Worm (Caenorhabditis elegans) whole organism, L1 larva: ENCODE data around the gene metl-13.
A peak's percentile ranks its signal among the peaks of the same experiment; 100 is the strongest.

Experiments
- C34B4.2 ChIP-seq: sonication (generic microtip); optimal IDR thresholded peaks from 2 replicates; lab custom pipeline; 2017; ENCODE audit warnings: mild to moderate bottlenecking, missing genetic modification characterization, missing compliant biosample characterization
- Y116A8C.19 ChIP-seq: sonication (generic microtip); optimal IDR thresholded peaks from 2 replicates; lab custom pipeline; 2016; ENCODE audit warnings: missing compliant biosample characterization, missing genetic modification characterization, borderline replicate concordance
- efl-3 ChIP-seq: fragments of 200-800 bp; sonication (Bioruptor generic); optimal IDR thresholded peaks from 2 replicates; lab custom pipeline; 2018; ENCODE audit warnings: mild to moderate bottlenecking, missing genetic modification characterization, missing compliant biosample characterization
- egl-27 ChIP-seq, 2 experiments: fragments of 150-350 bp in 1 of 2; sonication (generic microtip); optimal IDR thresholded peaks; 3 replicates each; lab custom pipeline; 2017 to 2018; ENCODE audit warnings: missing biosample characterization in 2 of 2, missing genetic modification characterization in 2 of 2, missing genetic modification reagents in 2 of 2
- elt-2 ChIP-seq: sonication (generic microtip); optimal IDR thresholded peaks from 2 replicates; lab custom pipeline; 2016; ENCODE audit warnings: missing genetic modification characterization, mild to moderate bottlenecking, inconsistent platforms, missing compliant biosample characterization, missing genetic modification reagents
- fkh-8 ChIP-seq: sonication (generic microtip); optimal IDR thresholded peaks from 2 replicates; lab custom pipeline; 2016; ENCODE audit warnings: mild to moderate bottlenecking, missing genetic modification characterization, missing compliant biosample characterization
- hlh-17 ChIP-seq: fragments of 200-800 bp; sonication (Bioruptor generic); optimal IDR thresholded peaks from 2 replicates; lab custom pipeline; 2018; ENCODE audit warnings: missing genetic modification characterization, mild to moderate bottlenecking, missing compliant biosample characterization, moderate library complexity, borderline replicate concordance
- jun-1 ChIP-seq: fragments of 150-350 bp; optimal IDR thresholded peaks from 2 replicates; lab custom pipeline; 2014; ENCODE audit warnings: missing biosample characterization, missing genetic modification reagents, missing genetic modification characterization
- lin-13 ChIP-seq: fragments of 150-350 bp; optimal IDR thresholded peaks from 2 replicates; lab custom pipeline; 2014; ENCODE audit warnings: missing biosample characterization, missing genetic modification reagents, missing genetic modification characterization
- lin-14 ChIP-seq: fragments of 200-800 bp; sonication (Bioruptor generic); optimal IDR thresholded peaks from 2 replicates; lab custom pipeline; 2018; ENCODE audit warnings: mild to moderate bottlenecking, missing genetic modification characterization, moderate library complexity, missing compliant biosample characterization
- mab-9 ChIP-seq: fragments of 200-800 bp; sonication (Bioruptor generic); IDR thresholded peaks from 2 replicates; pipeline ENCODE4 v1.3.6; 2022; ENCODE audit warnings: missing genetic modification reagents, missing genetic modification characterization, missing compliant biosample characterization
- mep-1 ChIP-seq: fragments of 150-350 bp; optimal IDR thresholded peaks from 2 replicates; lab custom pipeline; 2014; ENCODE audit warnings: missing biosample characterization, missing genetic modification characterization
- nhr-11 ChIP-seq: fragments of 150-350 bp; optimal IDR thresholded peaks from 2 replicates; lab custom pipeline; 2014; ENCODE audit warnings: missing biosample characterization, missing genetic modification characterization
- nhr-84 ChIP-seq: sonication (generic microtip); optimal IDR thresholded peaks from 2 replicates; lab custom pipeline; 2017; ENCODE audit warnings: missing biosample characterization, missing genetic modification characterization
- nhr-85 ChIP-seq: sonication (generic microtip); peaks from one replicate; lab custom pipeline; 2016; ENCODE audit warnings: missing genetic modification characterization, inconsistent platforms, missing compliant biosample characterization
- nhr-90 ChIP-seq: sonication (generic microtip); optimal IDR thresholded peaks from 2 replicates; lab custom pipeline; 2016; ENCODE audit warnings: mild to moderate bottlenecking, missing genetic modification characterization, missing compliant biosample characterization; ENCODE audit not compliant: poor library complexity
- snpc-4 ChIP-seq: fragments of 150-350 bp; optimal IDR thresholded peaks from 2 replicates; lab custom pipeline; 2014; ENCODE audit warnings: missing biosample characterization, missing genetic modification characterization
- snu-23 ChIP-seq: sonication (generic microtip); optimal IDR thresholded peaks from 2 replicates; lab custom pipeline; 2016; ENCODE audit warnings: missing genetic modification characterization, missing compliant biosample characterization
- sox-4 ChIP-seq: sonication (generic microtip); optimal IDR thresholded peaks from 2 replicates; lab custom pipeline; 2016; ENCODE audit warnings: missing genetic modification characterization, missing compliant biosample characterization
- sptf-1 ChIP-seq: fragments of 150-350 bp; optimal IDR thresholded peaks from 2 replicates; lab custom pipeline; 2014; ENCODE audit warnings: missing biosample characterization, missing genetic modification characterization
- sup-37 ChIP-seq: fragments of 200-800 bp; sonication (Bioruptor generic); optimal IDR thresholded peaks from 2 replicates; lab custom pipeline; 2018; ENCODE audit warnings: mild to moderate bottlenecking, missing genetic modification characterization, missing compliant biosample characterization
- unc-86 ChIP-seq: sonication (generic microtip); optimal IDR thresholded peaks from 2 replicates; lab custom pipeline; 2016; ENCODE audit warnings: missing genetic modification characterization, missing compliant biosample characterization
- unc-98 ChIP-seq: fragments of 200-800 bp; sonication (Bioruptor generic); IDR thresholded peaks from 2 replicates; pipeline ENCODE4 v1.3.6; 2022; ENCODE audit warnings: missing genetic modification characterization, missing compliant biosample characterization
- vab-15 ChIP-seq: sonication (generic microtip); optimal IDR thresholded peaks from 2 replicates; lab custom pipeline; 2017; ENCODE audit warnings: missing genotype, mild to moderate bottlenecking, missing genetic modification characterization, missing compliant biosample characterization
- xbp-1 ChIP-seq: sonication (generic microtip); optimal IDR thresholded peaks from 2 replicates; lab custom pipeline; 2016; ENCODE audit warnings: missing genetic modification characterization, missing compliant biosample characterization
- zag-1 ChIP-seq: fragments of 150-350 bp; optimal IDR thresholded peaks from 2 replicates; lab custom pipeline; 2014; ENCODE audit warnings: missing biosample characterization, missing genetic modification characterization

Gene metl-13

ce11 chrIV:6657519-6658031 lies 22.7 kb downstream of the metl-13 start, which contains the start of gene C01B10.11 (continued):
- TF ChIP-seq lin-14 (GFP tag; lab: Kevin White, UChicago) (peak; percentile 61), nhr-90 (peak; percentile 10), sup-37 (GFP tag; lab: Kevin White, UChicago) (no peak), xbp-1 (tag; lab: Kevin White, UChicago) (no peak), nhr-85 (tag; lab: Kevin White, UChicago) (peak; percentile 78), nhr-84 (tag; lab: Kevin White, UChicago) (no peak), mep-1 (tag; lab: Kevin White, UChicago) (peak; percentile 36), snu-23 (GFP tag; lab: Kevin White, UChicago) (peak; percentile 40)

- TF ChIP-seq sptf-1 (tag; lab: Kevin White, UChicago) (no peak), snpc-4 (peak; percentile 31)
These were observed 29.4 kb downstream of the metl-13 start for ce11 chrIV:6664336-6664735.

ce11 chrIV:6667898-6668297 lies 33.0 kb downstream of the metl-13 start, which contains the start of gene Y73B6A.1:
Gene Y73B6A.1 (minus strand): TSS chrIV:6667998.
- no peak for TF ChIP-seq egl-27 (tag; optimal IDR thresholded peaks at IDR 0.05; lab: Kevin White, UChicago)
- no peak for TF ChIP-seq elt-2 (tag; lab: Kevin White, UChicago)
- no peak for TF ChIP-seq unc-98 (GFP tag; lab: Robert Waterston, UW)
- no peak for TF ChIP-seq hlh-17 (GFP tag; lab: Kevin White, UChicago)
- TF ChIP-seq fkh-8 (tag; lab: Kevin White, UChicago) = no peak
- TF ChIP-seq sup-37 (GFP tag; lab: Kevin White, UChicago) = no peak
- no peak for TF ChIP-seq sox-4 (tag; lab: Kevin White, UChicago)
- TF ChIP-seq mep-1 (tag; lab: Kevin White, UChicago) = no peak
- no peak for TF ChIP-seq Y116A8C.19
- no peak for TF ChIP-seq C34B4.2
- TF ChIP-seq lin-13 (GFP tag; lab: Kevin White, UChicago) = no peak
- no peak for TF ChIP-seq zag-1 (tag; lab: Kevin White, UChicago)
- TF ChIP-seq mab-9 (GFP tag; lab: Robert Waterston, UW) = no peak
- TF ChIP-seq vab-15 (tag; lab: Kevin White, UChicago) = no peak
- no peak for TF ChIP-seq unc-86 (tag; lab: Kevin White, UChicago)
- no peak for TF ChIP-seq efl-3
- TF ChIP-seq jun-1 = no peak
- TF ChIP-seq nhr-11 (tag; lab: Kevin White, UChicago) = no peak
